Fruit fly (Drosophila melanogaster) whole organism, embryonic: Measurements from ENCODE around the gene Est-Q.

Experiments used
- Antp ChIP-seq: fragments of 200-800 bp; sonication (Bioruptor generic); optimal IDR thresholded peaks from 3 replicates; lab custom pipeline; 2016; ENCODE audit warnings: missing biosample characterization, missing genetic modification characterization
- Asciz ChIP-seq: fragments of 200-800 bp; sonication (Bioruptor generic); optimal IDR thresholded peaks from 2 replicates; lab custom pipeline; 2017; ENCODE audit warnings: missing biosample characterization, mild to moderate bottlenecking, missing genetic modification characterization, missing genetic modification reagents
- CG10321 ChIP-seq: fragments of 200-800 bp; sonication (Bioruptor generic); IDR thresholded peaks from 2 replicates; pipeline ENCODE4 v1.3.6; 2022; ENCODE audit warnings: missing biosample characterization, missing genetic modification characterization
- CG10543 ChIP-seq: fragments of 200-800 bp; sonication (Bioruptor generic); optimal IDR thresholded peaks from 3 replicates; lab custom pipeline; 2017; ENCODE audit warnings: missing biosample characterization, mild to moderate bottlenecking, missing genetic modification characterization, moderate library complexity
- CG11093 ChIP-seq: fragments of 200-800 bp; sonication (Bioruptor generic); IDR thresholded peaks from 3 replicates; pipeline ENCODE4 v1.3.6; 2022; ENCODE audit warnings: missing biosample characterization, missing genetic modification characterization
- CG11723 ChIP-seq: fragments of 200-800 bp; sonication (Bioruptor generic); optimal IDR thresholded peaks from 2 replicates; lab custom pipeline; 2017; ENCODE audit warnings: missing biosample characterization, mild to moderate bottlenecking, missing genetic modification characterization
- CG13296 ChIP-seq: fragments of 200-800 bp; sonication (Bioruptor generic); optimal IDR thresholded peaks from 3 replicates; lab custom pipeline; 2018; ENCODE audit warnings: missing biosample characterization, mild to moderate bottlenecking, missing genetic modification characterization
- CG13624 ChIP-seq: fragments of 200-800 bp; sonication (Bioruptor generic); optimal IDR thresholded peaks from 2 replicates; lab custom pipeline; 2016; ENCODE audit warnings: missing biosample characterization, missing genetic modification characterization
- CG15514 ChIP-seq: fragments of 200-800 bp; sonication (Bioruptor generic); optimal IDR thresholded peaks from 3 replicates; lab custom pipeline; 2017; ENCODE audit warnings: missing biosample characterization, missing genetic modification characterization, mild to moderate bottlenecking, moderate library complexity, missing genetic modification reagents
- CG17186 ChIP-seq: fragments of 200-800 bp; sonication (Bioruptor generic); optimal IDR thresholded peaks from 3 replicates; lab custom pipeline; 2017; ENCODE audit warnings: missing biosample characterization, missing genetic modification reagents, missing genetic modification characterization
- CG17612 ChIP-seq: fragments of 200-800 bp; sonication (Bioruptor generic); IDR thresholded peaks from 2 replicates; pipeline ENCODE4 v1.3.6; 2022; ENCODE audit warnings: missing biosample characterization, missing genetic modification characterization
- CG17802 ChIP-seq: fragments of 200-800 bp; sonication (Bioruptor generic); optimal IDR thresholded peaks from 2 replicates; lab custom pipeline; 2018; ENCODE audit warnings: missing biosample characterization, mild to moderate bottlenecking, missing genetic modification characterization, moderate library complexity
- CG17829 ChIP-seq: fragments of 200-800 bp; optimal IDR thresholded peaks from 2 replicates; lab custom pipeline; 2019; ENCODE audit warnings: missing biosample characterization, mild to moderate bottlenecking, missing genetic modification characterization, moderate library complexity
- CG1832 ChIP-seq: fragments of 200-800 bp; sonication (Bioruptor generic); optimal IDR thresholded peaks from 2 replicates; lab custom pipeline; 2017; ENCODE audit warnings: missing biosample characterization, mild to moderate bottlenecking, missing genetic modification characterization, inconsistent platforms
- CG32772 ChIP-seq: fragments of 200-800 bp; sonication (Bioruptor generic); IDR thresholded peaks from 2 replicates; pipeline ENCODE4 v1.3.6; 2022; ENCODE audit warnings: missing biosample characterization, missing genetic modification characterization
- CG33213 ChIP-seq: fragments of 200-800 bp; sonication (Bioruptor generic); optimal IDR thresholded peaks from 3 replicates; lab custom pipeline; 2016; ENCODE audit warnings: missing biosample characterization, missing genetic modification characterization
- CG6765 ChIP-seq: fragments of 200-800 bp; sonication (Bioruptor generic); optimal IDR thresholded peaks from 3 replicates; lab custom pipeline; 2017; ENCODE audit warnings: missing biosample characterization, mild to moderate bottlenecking, missing genetic modification characterization
- CG7372 ChIP-seq: fragments of 200-800 bp; sonication (Bioruptor generic); IDR thresholded peaks from 2 replicates; pipeline ENCODE4 v1.3.6; 2022; ENCODE audit warnings: missing biosample characterization, missing genetic modification characterization
- CG7928 ChIP-seq: fragments of 200-800 bp; sonication (Bioruptor generic); optimal IDR thresholded peaks from 2 replicates; lab custom pipeline; 2017; ENCODE audit warnings: missing biosample characterization, mild to moderate bottlenecking, missing genetic modification characterization
- CG8924 ChIP-seq: fragments of 200-800 bp; optimal IDR thresholded peaks from 3 replicates; lab custom pipeline; 2019; ENCODE audit warnings: missing biosample characterization, mild to moderate bottlenecking, missing genetic modification characterization, moderate library complexity
- CG9215 ChIP-seq: fragments of 200-800 bp; sonication (Bioruptor generic); IDR thresholded peaks from 2 replicates; pipeline ENCODE4 v1.3.6; 2022; ENCODE audit warnings: missing biosample characterization, missing genetic modification characterization
- Camta ChIP-seq: fragments of 200-800 bp; sonication (Bioruptor generic); optimal IDR thresholded peaks from 2 replicates; lab custom pipeline; 2016; ENCODE audit warnings: missing biosample characterization, missing genetic modification characterization
- Dek ChIP-seq: fragments of 200-800 bp; sonication (Bioruptor generic); optimal IDR thresholded peaks from 3 replicates; lab custom pipeline; 2019; ENCODE audit warnings: missing biosample characterization, mild to moderate bottlenecking, missing genetic modification characterization, moderate library complexity
- Dip3 ChIP-seq: fragments of 200-800 bp; sonication (Bioruptor generic); optimal IDR thresholded peaks from 3 replicates; lab custom pipeline; 2016; ENCODE audit warnings: missing biosample characterization, missing genetic modification characterization
- Doc3 ChIP-seq: fragments of 200-800 bp; sonication (Bioruptor generic); IDR thresholded peaks from 3 replicates; pipeline ENCODE4 v1.3.6; 2022; ENCODE audit warnings: missing biosample characterization, missing genetic modification characterization; ENCODE audit not compliant: partially characterized antibody
- E2f1 ChIP-seq: fragments of 200-800 bp; sonication (Bioruptor generic); IDR thresholded peaks from 2 replicates; pipeline ENCODE4 v1.3.6; 2022; ENCODE audit warnings: missing biosample characterization, missing genetic modification characterization
- Elba2 ChIP-seq: fragments of 200-800 bp; sonication (Bioruptor generic); optimal IDR thresholded peaks from 3 replicates; lab custom pipeline; 2016; ENCODE audit warnings: missing biosample characterization, missing genetic modification characterization
- Ets65A ChIP-seq: fragments of 200-800 bp; sonication (Bioruptor generic); peaks from one replicate; lab custom pipeline; 2016; ENCODE audit warnings: missing biosample characterization, missing genetic modification characterization
- Fer1 ChIP-seq: fragments of 200-800 bp; sonication (Bioruptor generic); optimal IDR thresholded peaks from 2 replicates; lab custom pipeline; 2017; ENCODE audit warnings: missing biosample characterization, mild to moderate bottlenecking, missing genetic modification characterization
- Gsc ChIP-seq: fragments of 200-800 bp; sonication (Bioruptor generic); IDR thresholded peaks from 2 replicates; pipeline ENCODE4 v1.3.6; 2022; ENCODE audit warnings: missing biosample characterization, missing genetic modification characterization
- Gug ChIP-seq: fragments of 200-800 bp; sonication (Bioruptor generic); IDR thresholded peaks from 4 replicates; pipeline ENCODE4 v1.3.6; 2022; ENCODE audit warnings: missing biosample characterization, missing genetic modification characterization
- Hr78 ChIP-seq, 2 experiments: fragments of 200-800 bp in 1 of 2; fragments of >200 bp in 1 of 2; sonication (Bioruptor generic) in 1 of 2; optimal IDR thresholded peaks; 2 replicates each; lab custom pipeline; 2017 to 2019; ENCODE audit warnings: missing biosample characterization in 2 of 2, missing genetic modification characterization in 2 of 2, mild to moderate bottlenecking in 1 of 2, moderate library complexity in 1 of 2
- MESR4 ChIP-seq: fragments of 200-800 bp; sonication (Bioruptor generic); optimal IDR thresholded peaks from 2 replicates; lab custom pipeline; 2018; ENCODE audit warnings: missing biosample characterization, mild to moderate bottlenecking, missing genetic modification characterization, moderate library complexity
- Mes4 ChIP-seq: fragments of 200-800 bp; sonication (Bioruptor generic); optimal IDR thresholded peaks from 2 replicates; lab custom pipeline; 2016; ENCODE audit warnings: missing biosample characterization, missing genetic modification characterization
- Xbp1 ChIP-seq: fragments of 200-800 bp; sonication (Bioruptor generic); optimal IDR thresholded peaks from 3 replicates; lab custom pipeline; 2016; ENCODE audit warnings: missing biosample characterization, mild to moderate bottlenecking, missing genetic modification characterization
- YL-1 ChIP-seq: fragments of 200-800 bp; sonication (Bioruptor generic); optimal IDR thresholded peaks from 3 replicates; lab custom pipeline; 2017; ENCODE audit warnings: missing biosample characterization, mild to moderate bottlenecking, missing genetic modification characterization
- bbx ChIP-seq: fragments of 200-800 bp; sonication (Bioruptor generic); IDR thresholded peaks from 2 replicates; pipeline ENCODE4 v1.3.6; 2022; ENCODE audit warnings: missing biosample characterization, missing genetic modification characterization; ENCODE audit not compliant: partially characterized antibody
- cato ChIP-seq: fragments of 200-800 bp; sonication (Bioruptor generic); optimal IDR thresholded peaks from 2 replicates; lab custom pipeline; 2016; ENCODE audit warnings: missing biosample characterization, missing genetic modification characterization, borderline replicate concordance
- cg ChIP-seq: fragments of 200-800 bp; sonication (Bioruptor generic); optimal IDR thresholded peaks from 3 replicates; lab custom pipeline; 2019; ENCODE audit warnings: missing biosample characterization, mild to moderate bottlenecking, missing genetic modification characterization, moderate library complexity
- dm ChIP-seq: fragments of 200-800 bp; sonication (Bioruptor generic); optimal IDR thresholded peaks from 3 replicates; lab custom pipeline; 2016; ENCODE audit warnings: missing biosample characterization, missing genetic modification characterization
- gcm2 ChIP-seq: fragments of 200-800 bp; sonication (Bioruptor generic); optimal IDR thresholded peaks from 2 replicates; lab custom pipeline; 2016; ENCODE audit warnings: missing biosample characterization, missing genetic modification characterization
- grn ChIP-seq: fragments of 200-800 bp; sonication (Bioruptor generic); optimal IDR thresholded peaks from 3 replicates; lab custom pipeline; 2017; ENCODE audit warnings: missing biosample characterization, missing genetic modification characterization
- kah ChIP-seq: fragments of 200-800 bp; sonication (Bioruptor generic); optimal IDR thresholded peaks from 2 replicates; lab custom pipeline; 2018; ENCODE audit warnings: missing biosample characterization, mild to moderate bottlenecking, missing genetic modification characterization
- maf-S ChIP-seq: fragments of 200-800 bp; sonication (Bioruptor generic); optimal IDR thresholded peaks from 2 replicates; lab custom pipeline; 2016; ENCODE audit warnings: missing biosample characterization, missing genetic modification characterization
- nom ChIP-seq: fragments of 200-800 bp; sonication (Bioruptor generic); optimal IDR thresholded peaks from 2 replicates; lab custom pipeline; 2017; ENCODE audit warnings: missing biosample characterization, missing genetic modification characterization, mild to moderate bottlenecking, moderate library complexity, missing genetic modification reagents
- phol ChIP-seq: fragments of 200-800 bp; sonication (Bioruptor generic); optimal IDR thresholded peaks from 3 replicates; lab custom pipeline; 2018; ENCODE audit warnings: missing biosample characterization, mild to moderate bottlenecking, missing genetic modification characterization, moderate library complexity
- pum ChIP-seq: fragments of 200-800 bp; sonication (Bioruptor generic); optimal IDR thresholded peaks from 2 replicates; lab custom pipeline; 2016; ENCODE audit warnings: missing biosample characterization, missing genetic modification characterization
- scrt ChIP-seq: fragments of 200-800 bp; sonication (Bioruptor generic); optimal IDR thresholded peaks from 2 replicates; lab custom pipeline; 2018; ENCODE audit warnings: missing biosample characterization, mild to moderate bottlenecking, missing genetic modification characterization, moderate library complexity
- stwl ChIP-seq: fragments of 200-800 bp; sonication (Bioruptor generic); optimal IDR thresholded peaks from 3 replicates; lab custom pipeline; 2018; ENCODE audit warnings: missing biosample characterization, mild to moderate bottlenecking, missing genetic modification characterization, moderate library complexity
- zen2 ChIP-seq: fragments of 200-800 bp; sonication (Bioruptor generic); IDR thresholded peaks from 3 replicates; pipeline ENCODE4 v1.3.6; 2022; ENCODE audit warnings: missing biosample characterization, missing genetic modification characterization; ENCODE audit not compliant: partially characterized antibody
- zfh1 ChIP-seq: fragments of 200-800 bp; sonication (Bioruptor generic); IDR thresholded peaks from 3 replicates; pipeline ENCODE4 v1.3.6; 2022; ENCODE audit warnings: missing biosample characterization, missing genetic modification characterization

The Est-Q gene

DNA sequence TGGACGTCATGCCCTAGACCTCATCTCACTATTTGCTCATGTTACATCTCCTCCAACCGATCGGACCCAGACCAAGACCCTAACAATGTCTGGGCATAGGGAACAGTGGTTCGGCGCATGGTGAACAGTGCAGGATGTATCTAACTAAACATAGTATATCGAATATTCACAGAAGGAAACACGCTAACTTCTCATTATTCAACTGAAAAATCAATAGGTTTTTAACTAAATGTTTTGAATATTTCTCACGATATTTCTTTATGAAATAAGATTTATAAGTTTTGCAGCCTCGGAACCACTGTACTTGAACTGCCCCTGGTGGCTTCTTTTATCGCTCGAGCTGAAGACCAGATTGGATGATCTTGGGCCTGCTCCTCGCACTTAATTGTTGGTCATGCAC, 47.6 kb upstream of the Est-Q start (continued):
- no peak for TF ChIP-seq CG7372
- peak; percentile 25 for TF ChIP-seq dm
- no peak for TF ChIP-seq kah (GFP tag; lab: Kevin White, UChicago)
- no peak for TF ChIP-seq CG15514 (GFP tag; lab: Kevin White, UChicago)
- TF ChIP-seq CG17829 (tag; lab: Kevin White, UChicago): peak; percentile 79
- no peak for TF ChIP-seq CG6765 (GFP tag; lab: Kevin White, UChicago)
- TF ChIP-seq Camta (GFP tag; lab: Kevin White, UChicago): peak; percentile 9
- TF ChIP-seq cato (GFP tag; lab: Kevin White, UChicago): peak; percentile 17
- peak; percentile 44 for TF ChIP-seq Xbp1 (GFP tag; lab: Kevin White, UChicago)
- no peak for TF ChIP-seq CG13296 (GFP tag; lab: Kevin White, UChicago)
- TF ChIP-seq CG11093 (GFP tag; lab: Robert Waterston, UW): 0 out of 3 replicates have a peak, but pooled peaks have one; percentile 39
- TF ChIP-seq Mes4 (GFP tag; lab: Kevin White, UChicago): peak; percentile 23
- no peak for TF ChIP-seq CG1832 (GFP tag; lab: Kevin White, UChicago)
- TF ChIP-seq Antp (GFP tag; lab: Kevin White, UChicago): peak; percentile 65
- TF ChIP-seq Ets65A: no peak
- no peak for TF ChIP-seq Elba2 (GFP tag; lab: Kevin White, UChicago)
- TF ChIP-seq Gsc (GFP tag; lab: Robert Waterston, UW): peak; percentile 41; the same call in 1 of the 2 replicates
- no peak for TF ChIP-seq scrt (GFP tag; lab: Kevin White, UChicago)
- TF ChIP-seq CG17186: no peak
- peak in 1 of 2 experiments; percentile 69 for TF ChIP-seq Hr78 (GFP tag; optimal IDR thresholded peaks at IDR 0.05; lab: Kevin White, UChicago)
- TF ChIP-seq CG17802: no peak
- peak; percentile 9 for TF ChIP-seq CG11723 (GFP tag; lab: Kevin White, UChicago)
- no peak for TF ChIP-seq YL-1 (GFP tag; lab: Kevin White, UChicago)
- TF ChIP-seq bbx (GFP tag; lab: Robert Waterston, UW): no peak
- TF ChIP-seq stwl (tag; lab: Kevin White, UChicago): no peak
- TF ChIP-seq CG9215 (GFP tag; lab: Robert Waterston, UW): no peak
- TF ChIP-seq maf-S (GFP tag; lab: Kevin White, UChicago): no peak
- TF ChIP-seq grn (GFP tag; lab: Kevin White, UChicago): peak; percentile 14
- TF ChIP-seq CG10543 (GFP tag; lab: Kevin White, UChicago): no peak
- TF ChIP-seq zen2 (GFP tag; lab: Robert Waterston, UW): no peak
- no peak for TF ChIP-seq Dek (tag; lab: Kevin White, UChicago)
- TF ChIP-seq Doc3: no peak
- no peak for TF ChIP-seq cg (GFP tag; lab: Kevin White, UChicago)
- peak; percentile 69 for TF ChIP-seq CG8924 (tag; lab: Kevin White, UChicago)
- no peak for TF ChIP-seq CG17612
- no peak for TF ChIP-seq Dip3
- peak; percentile 56 for TF ChIP-seq pum (GFP tag; lab: Kevin White, UChicago)
- no peak for TF ChIP-seq MESR4 (GFP tag; lab: Kevin White, UChicago)
- TF ChIP-seq Asciz (GFP tag; lab: Kevin White, UChicago): peak; percentile 33
- peak; percentile 8 for TF ChIP-seq nom
- TF ChIP-seq Fer1: no peak
- TF ChIP-seq gcm2 (GFP tag; lab: Kevin White, UChicago): no peak
- TF ChIP-seq zfh1: peak; percentile 81
- no peak for TF ChIP-seq CG10321 (GFP tag; lab: Robert Waterston, UW)
- TF ChIP-seq CG13624 (GFP tag; lab: Kevin White, UChicago): no peak
- peak; percentile 73 for TF ChIP-seq E2f1 (GFP tag; lab: Robert Waterston, UW)
- TF ChIP-seq Gug: peak; percentile 26; the same call in 1 of the 4 replicates
- no peak for TF ChIP-seq CG7928 (GFP tag; lab: Kevin White, UChicago)
- peak; percentile 33 for TF ChIP-seq CG33213
- TF ChIP-seq phol (tag; lab: Kevin White, UChicago): peak; percentile 68
- TF ChIP-seq CG32772 (GFP tag; lab: Robert Waterston, UW): peak; percentile 23; the same call in 1 of the 2 replicates
